Fruit fly (Drosophila melanogaster): ENCODE data around the gene CG44227.

Gene CG44227

dm6 chr3R:8683280-8683679, 1.7 kb downstream of the CG44227 start:
- TF ChIP-seq zf30C (GFP tag; optimal IDR thresholded peaks at IDR 0.05) (peak; percentile 65), CG18476 (GFP tag; optimal IDR thresholded peaks at IDR 0.05) (no peak), CG13775 (GFP tag; optimal IDR thresholded peaks at IDR 0.05) (peak; percentile 4), CG12391 (tag; optimal IDR thresholded peaks at IDR 0.05) (peak; percentile 10), CG15696 (tag; optimal IDR thresholded peaks at IDR 0.05) (peak; percentile 66), zfh1 (GFP tag; IDR thresholded peaks at IDR 0.05) (peak; percentile 28; the same call in 1 of the 3 replicates), Hsf (GFP tag; optimal IDR thresholded peaks at IDR 0.05) (peak; percentile 10), fd102C (GFP tag; optimal IDR thresholded peaks at IDR 0.05) (peak; percentile 79), Dek (tag; optimal IDR thresholded peaks at IDR 0.05) (no peak), CG9727 (GFP tag; optimal IDR thresholded peaks at IDR 0.05) (peak; percentile 62), ac (GFP tag; optimal IDR thresholded peaks at IDR 0.05) (peak; percentile 27), CG4404 (GFP tag; IDR thresholded peaks at IDR 0.05) (peak; percentile 65), CG10959 (GFP tag; IDR thresholded peaks at IDR 0.05) (peak; percentile 42; the same call in 1 of the 2 replicates), Xrp1 (GFP tag; IDR thresholded peaks at IDR 0.05) (peak; percentile 28; the same call in 1 of the 2 replicates), CG13287 (GFP tag; IDR thresholded peaks at IDR 0.05; ENCODE audit: partially characterized antibody) (no peak), CG14710 (tag; optimal IDR thresholded peaks at IDR 0.05) (peak; percentile 5), CG17802 (tag; optimal IDR thresholded peaks at IDR 0.05) (no peak), CG15479 (GFP tag; optimal IDR thresholded peaks at IDR 0.05) (peak; percentile 67), lola (GFP tag; optimal IDR thresholded peaks at IDR 0.05) (peak in 1 of 3 experiments; percentile 56), dmrt11E (tag; optimal IDR thresholded peaks at IDR 0.05) (peak; percentile 55), Dref (GFP tag; IDR thresholded peaks at IDR 0.05) (0 out of 2 replicates have a peak, but pooled peaks have one; percentile 1), Sry-δ (GFP tag; optimal IDR thresholded peaks at IDR 0.05) (no peak), sens (GFP tag) (peak; percentile 74), CG10979 (tag; optimal IDR thresholded peaks at IDR 0.05) (peak; percentile 47), twi (tag; optimal IDR thresholded peaks at IDR 0.05) (peak; percentile 12), CG8924 (tag; optimal IDR thresholded peaks at IDR 0.05) (peak; percentile 35), prd (optimal IDR thresholded peaks at IDR 0.05) (no peak), prd (GFP tag; IDR thresholded peaks at IDR 0.05) (peak; percentile 84), CG18262 (tag; optimal IDR thresholded peaks at IDR 0.05) (peak; percentile 5), CG18011 (GFP tag; optimal IDR thresholded peaks at IDR 0.05) (no peak), CG7271 (tag; optimal IDR thresholded peaks at IDR 0.05) (peak; percentile 58), CG17829 (tag; optimal IDR thresholded peaks at IDR 0.05) (peak; percentile 25), Six4 (GFP tag; optimal IDR thresholded peaks at IDR 0.05) (no peak), ci (GFP tag; IDR thresholded peaks at IDR 0.05) (0 out of 3 replicates have a peak, but pooled peaks have one; percentile 11), CG8765 (GFP tag; IDR thresholded peaks at IDR 0.05) (peak; percentile 65), zen (tag; optimal IDR thresholded peaks at IDR 0.05) (peak; percentile 88), CG15514 (GFP tag; optimal IDR thresholded peaks at IDR 0.05) (no peak), CG10267 (tag; optimal IDR thresholded peaks at IDR 0.05) (peak; percentile 3)

dm6 chr3R:8680611-8681010, 4.4 kb downstream of the CG44227 start:
- TF ChIP-seq z (GFP tag; IDR thresholded peaks at IDR 0.05) (peak; percentile 96), CG15514 (GFP tag; optimal IDR thresholded peaks at IDR 0.05) (no peak), CG6813 (GFP tag; optimal IDR thresholded peaks at IDR 0.05) (no peak), pros (GFP tag; optimal IDR thresholded peaks at IDR 0.05) (peak; percentile 73)
